Fruit fly (Drosophila melanogaster) whole organism, embryonic: ENCODE results near the gene Ide.

Experiments used
- CG11085 ChIP-seq: fragments of 200-800 bp; sonication (Bioruptor generic); IDR thresholded peaks from 2 replicates; pipeline ENCODE4 v1.3.6; 2022; ENCODE audit warnings: missing biosample characterization, missing genetic modification characterization
- CG12219 ChIP-seq: fragments of 200-800 bp; sonication (Bioruptor generic); optimal IDR thresholded peaks from 3 replicates; lab custom pipeline; 2018; ENCODE audit warnings: missing biosample characterization, mild to moderate bottlenecking, missing genetic modification characterization
- CG13123 ChIP-seq: fragments of 200-800 bp; sonication (Bioruptor generic); optimal IDR thresholded peaks from 2 replicates; lab custom pipeline; 2016; ENCODE audit warnings: missing biosample characterization, missing genetic modification characterization
- CG14710 ChIP-seq: fragments of 200-800 bp; sonication (Bioruptor generic); optimal IDR thresholded peaks from 3 replicates; lab custom pipeline; 2019; ENCODE audit warnings: missing biosample characterization, mild to moderate bottlenecking, missing genetic modification characterization, moderate library complexity
- CG14965 ChIP-seq: fragments of 200-800 bp; sonication (Bioruptor generic); optimal IDR thresholded peaks from 2 replicates; lab custom pipeline; 2016; ENCODE audit warnings: missing biosample characterization, missing genetic modification characterization, borderline replicate concordance
- CG15011 ChIP-seq: fragments of 200-800 bp; sonication (Bioruptor generic); optimal IDR thresholded peaks from 3 replicates; lab custom pipeline; 2018; ENCODE audit warnings: missing biosample characterization, mild to moderate bottlenecking, missing genetic modification characterization
- CG15514 ChIP-seq: fragments of 200-800 bp; sonication (Bioruptor generic); optimal IDR thresholded peaks from 3 replicates; lab custom pipeline; 2017; ENCODE audit warnings: missing biosample characterization, missing genetic modification characterization, mild to moderate bottlenecking, moderate library complexity, missing genetic modification reagents
- CG1647 ChIP-seq: fragments of 200-800 bp; sonication (Bioruptor generic); optimal IDR thresholded peaks from 3 replicates; lab custom pipeline; 2016; ENCODE audit warnings: missing biosample characterization, missing genetic modification characterization
- CG17385 ChIP-seq: fragments of 200-800 bp; sonication (Bioruptor generic); optimal IDR thresholded peaks from 3 replicates; lab custom pipeline; 2018; ENCODE audit warnings: missing biosample characterization, mild to moderate bottlenecking, missing genetic modification characterization
- CG18764 ChIP-seq: fragments of 200-800 bp; sonication (Bioruptor generic); optimal IDR thresholded peaks from 3 replicates; lab custom pipeline; 2016; ENCODE audit warnings: missing biosample characterization, missing genetic modification characterization
- CG2712 ChIP-seq: fragments of 200-800 bp; optimal IDR thresholded peaks from 3 replicates; lab custom pipeline; 2019; ENCODE audit warnings: missing biosample characterization, mild to moderate bottlenecking, missing genetic modification characterization, moderate library complexity
- CG34224 ChIP-seq: fragments of 200-800 bp; sonication (Bioruptor generic); IDR thresholded peaks from 3 replicates; pipeline ENCODE4 v1.3.6; 2022; ENCODE audit warnings: missing biosample characterization, missing genetic modification characterization; ENCODE audit not compliant: partially characterized antibody
- CG34422 ChIP-seq: fragments of 200-800 bp; sonication (Bioruptor generic); IDR thresholded peaks from 3 replicates; pipeline ENCODE4 v1.3.6; 2022; ENCODE audit warnings: missing biosample characterization, missing genetic modification characterization
- CG5180 ChIP-seq: fragments of 200-800 bp; sonication (Bioruptor generic); optimal IDR thresholded peaks from 3 replicates; lab custom pipeline; 2017; ENCODE audit warnings: missing biosample characterization, missing genetic modification characterization, mild to moderate bottlenecking, moderate library complexity, missing genetic modification reagents
- CG6175 ChIP-seq: fragments of 200-800 bp; sonication (Bioruptor generic); IDR thresholded peaks from 3 replicates; pipeline ENCODE4 v1.3.6; 2022; ENCODE audit warnings: missing biosample characterization, missing genetic modification characterization
- CG7372 ChIP-seq: fragments of 200-800 bp; sonication (Bioruptor generic); IDR thresholded peaks from 2 replicates; pipeline ENCODE4 v1.3.6; 2022; ENCODE audit warnings: missing biosample characterization, missing genetic modification characterization
- CG8359 ChIP-seq: fragments of 200-800 bp; sonication (Bioruptor generic); optimal IDR thresholded peaks from 2 replicates; lab custom pipeline; 2017; ENCODE audit warnings: missing biosample characterization, mild to moderate bottlenecking, missing genetic modification characterization, borderline replicate concordance
- CG8924 ChIP-seq: fragments of 200-800 bp; optimal IDR thresholded peaks from 3 replicates; lab custom pipeline; 2019; ENCODE audit warnings: missing biosample characterization, mild to moderate bottlenecking, missing genetic modification characterization, moderate library complexity
- CG9437 ChIP-seq: fragments of 200-800 bp; sonication (Bioruptor generic); optimal IDR thresholded peaks from 2 replicates; lab custom pipeline; 2018; ENCODE audit warnings: missing biosample characterization, mild to moderate bottlenecking, missing genetic modification characterization
- Dip2 ChIP-seq: fragments of 200-800 bp; sonication (Bioruptor generic); IDR thresholded peaks from 2 replicates; pipeline ENCODE4 v1.3.6; 2022; ENCODE audit warnings: missing biosample characterization, missing genetic modification characterization
- Dip3 ChIP-seq: fragments of 200-800 bp; sonication (Bioruptor generic); optimal IDR thresholded peaks from 3 replicates; lab custom pipeline; 2016; ENCODE audit warnings: missing biosample characterization, missing genetic modification characterization
- Meics ChIP-seq: fragments of 200-800 bp; sonication (Bioruptor generic); optimal IDR thresholded peaks from 2 replicates; lab custom pipeline; 2017; ENCODE audit warnings: missing biosample characterization, mild to moderate bottlenecking, missing genetic modification characterization
- NK7.1 ChIP-seq: fragments of 200-800 bp; sonication (Bioruptor generic); optimal IDR thresholded peaks from 3 replicates; lab custom pipeline; 2016; ENCODE audit warnings: missing biosample characterization, missing genetic modification characterization
- Ptx1 ChIP-seq: fragments of 200-800 bp; sonication (Bioruptor generic); IDR thresholded peaks from 2 replicates; pipeline ENCODE4 v1.3.6; 2022; ENCODE audit warnings: missing biosample characterization, missing genetic modification characterization
- Ravus ChIP-seq: fragments of 200-800 bp; sonication (Bioruptor generic); IDR thresholded peaks from 2 replicates; pipeline ENCODE4 v1.3.6; 2022; ENCODE audit warnings: missing biosample characterization, missing genetic modification characterization
- Trl ChIP-seq, 3 experiments: fragments of >200 bp in 2 of 3; fragments of 200-800 bp in 1 of 3; sonication (Bioruptor generic) in 1 of 3; optimal IDR thresholded peaks; 2 replicates in 1 of 3; 3 replicates in 2 of 3; lab custom pipeline; 2016 to 2017; ENCODE audit warnings: missing biosample characterization in 1 of 3, missing genetic modification characterization in 1 of 3
- Xrp1 ChIP-seq: fragments of 200-800 bp; sonication (Bioruptor generic); IDR thresholded peaks from 2 replicates; pipeline ENCODE4 v1.3.6; 2022; ENCODE audit warnings: missing biosample characterization, missing genetic modification characterization
- abd-A ChIP-seq: fragments of 200-800 bp; sonication (Bioruptor generic); optimal IDR thresholded peaks from 3 replicates; lab custom pipeline; 2019; ENCODE audit warnings: missing biosample characterization, mild to moderate bottlenecking, missing genetic modification characterization, moderate library complexity
- ap ChIP-seq: fragments of 200-800 bp; sonication (Bioruptor generic); IDR thresholded peaks from 2 replicates; pipeline ENCODE4 v1.3.6; 2022; ENCODE audit warnings: missing biosample characterization, missing genetic modification characterization
- az2 ChIP-seq: fragments of 200-800 bp; sonication (Bioruptor generic); optimal IDR thresholded peaks from 3 replicates; lab custom pipeline; 2016; ENCODE audit warnings: missing biosample characterization, missing genetic modification characterization
- chinmo ChIP-seq: fragments of 200-800 bp; sonication (Bioruptor generic); IDR thresholded peaks from 4 replicates; pipeline ENCODE4 v1.3.6; 2022; ENCODE audit warnings: missing biosample characterization, missing genetic modification characterization; ENCODE audit not compliant: partially characterized antibody
- crc ChIP-seq: fragments of 200-800 bp; sonication (Bioruptor generic); optimal IDR thresholded peaks from 2 replicates; lab custom pipeline; 2016; ENCODE audit warnings: missing biosample characterization, missing genetic modification characterization
- dati ChIP-seq: fragments of 200-800 bp; sonication (Bioruptor generic); IDR thresholded peaks from 2 replicates; pipeline ENCODE4 v1.3.6; 2022; ENCODE audit warnings: missing biosample characterization, missing genetic modification characterization
- exex ChIP-seq: fragments of 200-800 bp; sonication (Bioruptor generic); optimal IDR thresholded peaks from 4 replicates; lab custom pipeline; 2018; ENCODE audit warnings: missing biosample characterization, mild to moderate bottlenecking, missing genetic modification characterization, moderate library complexity
- gce ChIP-seq: fragments of 200-800 bp; sonication (Bioruptor generic); IDR thresholded peaks from 3 replicates; pipeline ENCODE4 v1.3.6; 2022; ENCODE audit warnings: missing biosample characterization, missing genetic modification characterization
- ham ChIP-seq: fragments of 200-800 bp; sonication (Bioruptor generic); IDR thresholded peaks from 2 replicates; pipeline ENCODE4 v1.3.6; 2022; ENCODE audit warnings: missing biosample characterization, missing genetic modification characterization
- hkb ChIP-seq, 2 experiments: fragments of 200-800 bp in 1 of 2; fragments of >200 bp in 1 of 2; sonication (Bioruptor generic) in 1 of 2; IDR thresholded peaks in 1 of 2; optimal IDR thresholded peaks in 1 of 2; 2 replicates each; pipeline versions ENCODE4 v1.3.6 to Lab custom; 2017 to 2022; ENCODE audit warnings: missing biosample characterization in 1 of 2, missing genetic modification characterization in 1 of 2
- hth ChIP-seq: fragments of >200 bp; optimal IDR thresholded peaks from 2 replicates; lab custom pipeline; 2017; ENCODE audit warnings: inconsistent platforms
- lab ChIP-seq: fragments of 200-800 bp; sonication (Bioruptor generic); optimal IDR thresholded peaks from 3 replicates; lab custom pipeline; 2017; ENCODE audit warnings: missing biosample characterization, missing genetic modification characterization, mild to moderate bottlenecking, moderate library complexity, missing genetic modification reagents
- nau ChIP-seq: fragments of 200-800 bp; sonication (Bioruptor generic); optimal IDR thresholded peaks from 3 replicates; lab custom pipeline; 2017; ENCODE audit warnings: missing biosample characterization, mild to moderate bottlenecking, missing genetic modification characterization, missing genetic modification reagents
- nerfin-1 ChIP-seq: fragments of 200-800 bp; sonication (Bioruptor generic); optimal IDR thresholded peaks from 3 replicates; lab custom pipeline; 2019; ENCODE audit warnings: missing biosample characterization, mild to moderate bottlenecking, missing genetic modification characterization, moderate library complexity
- odd ChIP-seq: fragments of 200-800 bp; sonication (Bioruptor generic); optimal IDR thresholded peaks from 2 replicates; lab custom pipeline; 2017; ENCODE audit warnings: missing biosample characterization, mild to moderate bottlenecking, missing genetic modification characterization
- ranshi ChIP-seq: fragments of 200-800 bp; sonication (Bioruptor generic); IDR thresholded peaks from 2 replicates; pipeline ENCODE4 v1.3.6; 2022; ENCODE audit warnings: missing biosample characterization, missing genetic modification characterization
- rib ChIP-seq: fragments of 200-800 bp; sonication (Bioruptor generic); IDR thresholded peaks from 2 replicates; pipeline ENCODE4 v1.3.6; 2022; ENCODE audit warnings: missing biosample characterization, missing genetic modification characterization
- scrt ChIP-seq: fragments of 200-800 bp; sonication (Bioruptor generic); optimal IDR thresholded peaks from 2 replicates; lab custom pipeline; 2018; ENCODE audit warnings: missing biosample characterization, mild to moderate bottlenecking, missing genetic modification characterization, moderate library complexity
- trh ChIP-seq: fragments of 200-800 bp; sonication (Bioruptor generic); optimal IDR thresholded peaks from 2 replicates; lab custom pipeline; 2016; ENCODE audit warnings: missing biosample characterization, missing genetic modification characterization
- zf30C ChIP-seq: fragments of 200-800 bp; sonication (Bioruptor generic); optimal IDR thresholded peaks from 3 replicates; lab custom pipeline; 2018; ENCODE audit warnings: missing biosample characterization, mild to moderate bottlenecking, missing genetic modification characterization

Ide gene

DNA sequence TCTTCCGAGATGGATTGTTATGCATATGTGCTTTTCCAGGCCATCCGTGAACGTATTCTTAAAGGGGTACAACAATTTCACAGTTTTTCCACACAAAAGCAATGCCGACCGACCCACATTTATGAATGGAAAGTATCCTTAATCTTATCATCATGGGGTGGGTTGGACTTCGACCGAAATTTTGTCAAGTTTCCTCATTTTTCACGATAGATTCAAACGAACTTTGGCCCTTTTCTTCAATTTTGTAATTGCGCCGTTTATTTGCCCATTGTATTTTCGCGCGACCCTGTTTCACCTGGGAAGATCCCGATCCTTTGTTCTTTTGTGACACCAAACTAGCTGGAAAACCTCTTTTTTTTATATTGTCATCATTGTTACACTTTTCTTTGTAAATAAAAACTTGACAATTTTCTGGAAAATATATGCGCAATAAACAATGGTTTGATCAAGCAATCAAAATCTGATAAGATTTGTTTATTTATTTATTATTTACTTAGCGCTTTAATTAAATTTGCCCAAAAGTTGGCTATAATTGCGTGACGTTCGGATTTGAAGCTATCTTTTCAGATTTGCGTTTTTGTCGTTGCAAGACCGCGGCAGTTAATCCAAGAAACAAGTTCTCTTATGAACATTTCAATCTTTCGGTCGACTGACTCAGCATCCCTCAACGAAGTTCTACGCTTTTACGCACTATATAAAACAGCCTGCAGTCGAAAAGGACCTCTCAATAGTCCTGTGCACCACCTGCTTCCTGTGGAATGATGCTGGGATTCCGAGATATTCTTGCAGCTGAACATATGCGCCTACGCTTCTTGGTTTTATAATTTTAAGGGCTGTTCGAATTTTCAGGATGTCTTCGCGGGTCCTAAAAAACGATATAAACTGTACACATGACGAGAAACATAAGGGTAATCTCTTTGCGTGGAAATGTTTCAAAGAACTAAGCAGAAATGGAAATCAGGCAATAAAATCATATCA, 30.6 kb upstream of the Ide start (continued):
- TF ChIP-seq CG14710 (tag; lab: Kevin White, UChicago): no peak
- no peak for TF ChIP-seq ranshi
- no peak for TF ChIP-seq nerfin-1 (tag; lab: Kevin White, UChicago)
- TF ChIP-seq CG15514 (GFP tag; lab: Kevin White, UChicago): peak; percentile 27
- TF ChIP-seq ap (GFP tag; lab: Robert Waterston, UW): no peak
- TF ChIP-seq CG34422 (GFP tag; lab: Robert Waterston, UW): no peak
- no peak for TF ChIP-seq CG15011 (GFP tag; lab: Kevin White, UChicago)
- TF ChIP-seq Dip3 (GFP tag; lab: Kevin White, UChicago): no peak
- TF ChIP-seq odd (GFP tag; lab: Kevin White, UChicago): peak; percentile 27
- TF ChIP-seq abd-A (tag; lab: Kevin White, UChicago): no peak
- no peak for TF ChIP-seq Trl (optimal IDR thresholded peaks at IDR 0.05; lab: Kevin White, UChicago)
- TF ChIP-seq Trl (GFP tag; optimal IDR thresholded peaks at IDR 0.05; lab: Kevin White, UChicago): no peak
- TF ChIP-seq lab: peak; percentile 50
- no peak for TF ChIP-seq trh (GFP tag; lab: Kevin White, UChicago)
- TF ChIP-seq CG2712 (tag; lab: Kevin White, UChicago): peak; percentile 2
- TF ChIP-seq CG1647: no peak
- no peak for TF ChIP-seq chinmo (GFP tag; lab: Robert Waterston, UW)
- TF ChIP-seq Dip2 (GFP tag; lab: Robert Waterston, UW): no peak
- no peak for TF ChIP-seq CG9437 (GFP tag; lab: Kevin White, UChicago)
- TF ChIP-seq exex (tag; lab: Kevin White, UChicago): peak; percentile 28
- TF ChIP-seq scrt (GFP tag; lab: Kevin White, UChicago): peak; percentile 31
- no peak for TF ChIP-seq CG8359 (GFP tag; lab: Kevin White, UChicago)
- peak; percentile 8 for TF ChIP-seq Meics
- TF ChIP-seq rib (GFP tag; lab: Robert Waterston, UW): 0 out of 2 replicates have a peak, but pooled peaks have one; percentile 13
- TF ChIP-seq CG8924 (tag; lab: Kevin White, UChicago): peak; percentile 18
- TF ChIP-seq crc (GFP tag; lab: Kevin White, UChicago): no peak
- no peak for TF ChIP-seq hth (lab: Kevin White, UChicago)
- TF ChIP-seq Xrp1 (GFP tag; lab: Robert Waterston, UW): no peak
- no peak for TF ChIP-seq CG6175 (GFP tag; lab: Robert Waterston, UW)
- TF ChIP-seq CG14965 (GFP tag; lab: Kevin White, UChicago): no peak
- peak; percentile 37 for TF ChIP-seq CG12219 (GFP tag; lab: Kevin White, UChicago)
- TF ChIP-seq dati (GFP tag; lab: Robert Waterston, UW): no peak
- TF ChIP-seq ham (GFP tag; lab: Robert Waterston, UW): no peak
- TF ChIP-seq CG18764: no peak
- TF ChIP-seq CG7372 (GFP tag; lab: Robert Waterston, UW): no peak
- no peak for TF ChIP-seq gce (GFP tag; lab: Robert Waterston, UW)
- peak; percentile 45 for TF ChIP-seq CG17385 (GFP tag; lab: Kevin White, UChicago)
- no peak for TF ChIP-seq hkb (optimal IDR thresholded peaks at IDR 0.05; lab: Kevin White, UChicago)
- peak; percentile 38; the same call in 1 of the 2 replicates for TF ChIP-seq hkb (GFP tag; IDR thresholded peaks at IDR 0.05; lab: Robert Waterston, UW)
- TF ChIP-seq nau (GFP tag; lab: Kevin White, UChicago): no peak
- no peak for TF ChIP-seq Ravus (GFP tag; lab: Robert Waterston, UW)
- no peak for TF ChIP-seq CG11085 (GFP tag; lab: Robert Waterston, UW)
- no peak for TF ChIP-seq az2 (GFP tag; lab: Kevin White, UChicago)
- TF ChIP-seq CG13123 (GFP tag; lab: Kevin White, UChicago): no peak
- TF ChIP-seq zf30C (GFP tag; lab: Kevin White, UChicago): no peak
- no peak for TF ChIP-seq Ptx1 (GFP tag; lab: Robert Waterston, UW)
- peak; percentile 5 for TF ChIP-seq CG5180 (GFP tag; lab: Kevin White, UChicago)
- no peak for TF ChIP-seq CG34224 (GFP tag; lab: Robert Waterston, UW)
- no peak for TF ChIP-seq NK7.1 (GFP tag; lab: Kevin White, UChicago)
